Fruit fly (Drosophila melanogaster) whole organism, embryonic: Measurements from ENCODE around the gene CG16853.

Source experiments
- Antp ChIP-seq: fragments of 200-800 bp; sonication (Bioruptor generic); optimal IDR thresholded peaks from 3 replicates; lab custom pipeline; 2016; ENCODE audit warnings: missing biosample characterization, missing genetic modification characterization
- Asciz ChIP-seq: fragments of 200-800 bp; sonication (Bioruptor generic); optimal IDR thresholded peaks from 2 replicates; lab custom pipeline; 2017; ENCODE audit warnings: missing biosample characterization, mild to moderate bottlenecking, missing genetic modification characterization, missing genetic modification reagents
- Atf-2 ChIP-seq: fragments of 200-800 bp; sonication (Bioruptor generic); optimal IDR thresholded peaks from 2 replicates; lab custom pipeline; 2016; ENCODE audit warnings: missing biosample characterization, missing genetic modification characterization
- Awh ChIP-seq: fragments of 200-800 bp; sonication (Bioruptor generic); IDR thresholded peaks from 2 replicates; pipeline ENCODE4, ENCODE4 v1.3.6; 2022; ENCODE audit warnings: missing biosample characterization, missing genetic modification characterization
- Bgb ChIP-seq: fragments of 200-800 bp; sonication (Bioruptor generic); IDR thresholded peaks from 2 replicates; pipeline ENCODE4 v1.3.6; 2022; ENCODE audit warnings: missing biosample characterization, missing genetic modification characterization; ENCODE audit not compliant: partially characterized antibody
- CG10321 ChIP-seq: fragments of 200-800 bp; sonication (Bioruptor generic); IDR thresholded peaks from 2 replicates; pipeline ENCODE4 v1.3.6; 2022; ENCODE audit warnings: missing biosample characterization, missing genetic modification characterization
- CG10959 ChIP-seq: fragments of 200-800 bp; sonication (Bioruptor generic); IDR thresholded peaks from 2 replicates; pipeline ENCODE4 v1.3.6; 2022; ENCODE audit warnings: missing biosample characterization, missing genetic modification characterization
- CG12104 ChIP-seq: fragments of 200-800 bp; sonication (Bioruptor generic); optimal IDR thresholded peaks from 3 replicates; lab custom pipeline; 2016; ENCODE audit warnings: missing biosample characterization, missing genetic modification characterization
- CG12236 ChIP-seq: fragments of 200-800 bp; sonication (Bioruptor generic); optimal IDR thresholded peaks from 2 replicates; lab custom pipeline; 2016; ENCODE audit warnings: missing biosample characterization, missing genetic modification characterization
- CG12299 ChIP-seq: fragments of 200-800 bp; sonication (Bioruptor generic); optimal IDR thresholded peaks from 2 replicates; lab custom pipeline; 2018; ENCODE audit warnings: missing biosample characterization, mild to moderate bottlenecking, missing genetic modification characterization
- CG15601 ChIP-seq: fragments of 200-800 bp; sonication (Bioruptor generic); optimal IDR thresholded peaks from 3 replicates; lab custom pipeline; 2019; ENCODE audit warnings: missing biosample characterization, mild to moderate bottlenecking, missing genetic modification characterization, moderate library complexity
- CG17359 ChIP-seq: fragments of 200-800 bp; sonication (Bioruptor generic); optimal IDR thresholded peaks from 3 replicates; lab custom pipeline; 2018; ENCODE audit warnings: missing biosample characterization, mild to moderate bottlenecking, missing genetic modification characterization, moderate library complexity
- CG1792 ChIP-seq: fragments of 200-800 bp; sonication (Bioruptor generic); optimal IDR thresholded peaks from 2 replicates; lab custom pipeline; 2016; ENCODE audit warnings: missing biosample characterization, missing genetic modification characterization
- CG2129 ChIP-seq: fragments of 200-800 bp; sonication (Bioruptor generic); IDR thresholded peaks from 2 replicates; pipeline ENCODE4 v1.3.6; 2022; ENCODE audit warnings: missing biosample characterization, missing genetic modification characterization; ENCODE audit not compliant: partially characterized antibody
- CG2712 ChIP-seq: fragments of 200-800 bp; optimal IDR thresholded peaks from 3 replicates; lab custom pipeline; 2019; ENCODE audit warnings: missing biosample characterization, mild to moderate bottlenecking, missing genetic modification characterization, moderate library complexity
- CG31388 ChIP-seq: fragments of 200-800 bp; sonication (Bioruptor generic); optimal IDR thresholded peaks from 2 replicates; lab custom pipeline; 2016; ENCODE audit warnings: missing biosample characterization, missing genetic modification characterization
- CG32772 ChIP-seq: fragments of 200-800 bp; sonication (Bioruptor generic); IDR thresholded peaks from 2 replicates; pipeline ENCODE4 v1.3.6; 2022; ENCODE audit warnings: missing biosample characterization, missing genetic modification characterization
- CG33213 ChIP-seq: fragments of 200-800 bp; sonication (Bioruptor generic); optimal IDR thresholded peaks from 3 replicates; lab custom pipeline; 2016; ENCODE audit warnings: missing biosample characterization, missing genetic modification characterization
- CG33557 ChIP-seq: fragments of 200-800 bp; sonication (Bioruptor generic); optimal IDR thresholded peaks from 2 replicates; lab custom pipeline; 2019; ENCODE audit warnings: missing biosample characterization, mild to moderate bottlenecking, missing genetic modification characterization, moderate library complexity
- CG34422 ChIP-seq: fragments of 200-800 bp; sonication (Bioruptor generic); IDR thresholded peaks from 3 replicates; pipeline ENCODE4 v1.3.6; 2022; ENCODE audit warnings: missing biosample characterization, missing genetic modification characterization
- CG4404 ChIP-seq: fragments of 200-800 bp; sonication (Bioruptor generic); IDR thresholded peaks from 2 replicates; pipeline ENCODE4 v1.3.6; 2022; ENCODE audit warnings: missing biosample characterization, missing genetic modification characterization
- CG4617 ChIP-seq: fragments of 200-800 bp; sonication (Bioruptor generic); optimal IDR thresholded peaks from 3 replicates; lab custom pipeline; 2016; ENCODE audit warnings: missing biosample characterization, missing genetic modification characterization, borderline replicate concordance
- CG6689 ChIP-seq: fragments of 200-800 bp; sonication (Bioruptor generic); IDR thresholded peaks from 2 replicates; pipeline ENCODE4 v1.3.6; 2022; ENCODE audit warnings: missing biosample characterization, missing genetic modification characterization
- CG6765 ChIP-seq: fragments of 200-800 bp; sonication (Bioruptor generic); optimal IDR thresholded peaks from 3 replicates; lab custom pipeline; 2017; ENCODE audit warnings: missing biosample characterization, mild to moderate bottlenecking, missing genetic modification characterization
- CG6791 ChIP-seq: fragments of 200-800 bp; sonication (Bioruptor generic); IDR thresholded peaks from 3 replicates; pipeline ENCODE4 v1.3.6; 2022; ENCODE audit warnings: missing biosample characterization, missing genetic modification characterization; ENCODE audit not compliant: partially characterized antibody
- CG8388 ChIP-seq: fragments of 200-800 bp; sonication (Bioruptor generic); optimal IDR thresholded peaks from 2 replicates; lab custom pipeline; 2019; ENCODE audit warnings: missing biosample characterization, mild to moderate bottlenecking, missing genetic modification characterization, moderate library complexity
- CG9932 ChIP-seq: fragments of 200-800 bp; sonication (Bioruptor generic); IDR thresholded peaks from 2 replicates; pipeline ENCODE4 v1.3.6; 2022; ENCODE audit warnings: missing biosample characterization, missing genetic modification characterization
- CHES-1-like ChIP-seq: fragments of 200-800 bp; sonication (Bioruptor generic); optimal IDR thresholded peaks from 2 replicates; lab custom pipeline; 2016; ENCODE audit warnings: missing biosample characterization, missing genetic modification characterization
- Deaf1 ChIP-seq: fragments of 200-800 bp; optimal IDR thresholded peaks from 3 replicates; lab custom pipeline; 2019; ENCODE audit warnings: missing biosample characterization, mild to moderate bottlenecking, missing genetic modification characterization, moderate library complexity
- Dip3 ChIP-seq: fragments of 200-800 bp; sonication (Bioruptor generic); optimal IDR thresholded peaks from 3 replicates; lab custom pipeline; 2016; ENCODE audit warnings: missing biosample characterization, missing genetic modification characterization
- Ets97D ChIP-seq: fragments of 200-800 bp; sonication (Bioruptor generic); optimal IDR thresholded peaks from 3 replicates; lab custom pipeline; 2016; ENCODE audit warnings: missing biosample characterization, missing genetic modification characterization
- Fer2 ChIP-seq: fragments of 200-800 bp; sonication (Bioruptor generic); optimal IDR thresholded peaks from 2 replicates; lab custom pipeline; 2018; ENCODE audit warnings: missing biosample characterization, mild to moderate bottlenecking, missing genetic modification characterization, moderate library complexity
- Meics ChIP-seq: fragments of 200-800 bp; sonication (Bioruptor generic); optimal IDR thresholded peaks from 2 replicates; lab custom pipeline; 2017; ENCODE audit warnings: missing biosample characterization, mild to moderate bottlenecking, missing genetic modification characterization
- Mrtf ChIP-seq: fragments of 200-800 bp; sonication (Bioruptor generic); IDR thresholded peaks from 3 replicates; pipeline ENCODE4 v1.3.6; 2022; ENCODE audit warnings: missing biosample characterization, missing genetic modification characterization
- Rx ChIP-seq: fragments of 200-800 bp; sonication (Bioruptor generic); IDR thresholded peaks from 2 replicates; pipeline ENCODE4 v1.3.6; 2022; ENCODE audit warnings: missing biosample characterization, missing genetic modification characterization
- Sry-δ ChIP-seq: fragments of 200-800 bp; sonication (Bioruptor generic); optimal IDR thresholded peaks from 2 replicates; lab custom pipeline; 2016; ENCODE audit warnings: missing biosample characterization, missing genetic modification characterization
- TFAM ChIP-seq: fragments of 200-800 bp; sonication (Bioruptor generic); optimal IDR thresholded peaks from 2 replicates; lab custom pipeline; 2017; ENCODE audit warnings: missing biosample characterization, missing genetic modification characterization, inconsistent platforms
- cato ChIP-seq: fragments of 200-800 bp; sonication (Bioruptor generic); optimal IDR thresholded peaks from 2 replicates; lab custom pipeline; 2016; ENCODE audit warnings: missing biosample characterization, missing genetic modification characterization, borderline replicate concordance
- cwo ChIP-seq: fragments of 200-800 bp; sonication (Bioruptor generic); optimal IDR thresholded peaks from 3 replicates; lab custom pipeline; 2017; ENCODE audit warnings: missing biosample characterization, missing genetic modification characterization, mild to moderate bottlenecking, moderate library complexity, missing genetic modification reagents
- dimm ChIP-seq: fragments of 200-800 bp; sonication (Bioruptor generic); IDR thresholded peaks from 2 replicates; pipeline ENCODE4 v1.3.6; 2022; ENCODE audit warnings: missing biosample characterization, missing genetic modification characterization
- dmrt11E ChIP-seq: fragments of 200-800 bp; sonication (Bioruptor generic); optimal IDR thresholded peaks from 3 replicates; lab custom pipeline; 2018; ENCODE audit warnings: missing biosample characterization, mild to moderate bottlenecking, missing genetic modification characterization, moderate library complexity
- gem ChIP-seq: fragments of 200-800 bp; sonication (Bioruptor generic); optimal IDR thresholded peaks from 2 replicates; lab custom pipeline; 2019; ENCODE audit warnings: missing biosample characterization, mild to moderate bottlenecking, missing genetic modification characterization, moderate library complexity
- kah ChIP-seq: fragments of 200-800 bp; sonication (Bioruptor generic); optimal IDR thresholded peaks from 2 replicates; lab custom pipeline; 2018; ENCODE audit warnings: missing biosample characterization, mild to moderate bottlenecking, missing genetic modification characterization
- lmd ChIP-seq: fragments of 200-800 bp; sonication (Bioruptor generic); IDR thresholded peaks from 2 replicates; pipeline ENCODE4 v1.3.6; 2022; ENCODE audit warnings: missing biosample characterization, missing genetic modification characterization
- pnt ChIP-seq: fragments of 200-800 bp; sonication (Bioruptor generic); optimal IDR thresholded peaks from 3 replicates; lab custom pipeline; 2016; ENCODE audit warnings: missing biosample characterization, missing genetic modification characterization
- tx ChIP-seq: fragments of 200-800 bp; sonication (Bioruptor generic); optimal IDR thresholded peaks from 2 replicates; lab custom pipeline; 2016; ENCODE audit warnings: missing biosample characterization, missing genetic modification characterization
- unpg ChIP-seq: fragments of 200-800 bp; sonication (Bioruptor generic); optimal IDR thresholded peaks from 3 replicates; lab custom pipeline; 2018; ENCODE audit warnings: missing biosample characterization, mild to moderate bottlenecking, missing genetic modification characterization, moderate library complexity
- wdn ChIP-seq: fragments of 200-800 bp; sonication (Bioruptor generic); IDR thresholded peaks from 2 replicates; pipeline ENCODE4 v1.3.6; 2022; ENCODE audit warnings: missing biosample characterization, missing genetic modification characterization

The CG16853 gene

dm6 chr2L:13513331-13514261 lies 28.5 kb upstream of the CG16853 start (continued):
- TF ChIP-seq lmd (GFP tag; lab: Robert Waterston, UW) = peak; percentile 69
- TF ChIP-seq Antp (GFP tag; lab: Kevin White, UChicago) = peak; percentile 85
- TF ChIP-seq CG17359 (tag; lab: Kevin White, UChicago) = peak; percentile 44
- TF ChIP-seq CG12104 = peak; percentile 29
- no peak for TF ChIP-seq CG12299 (tag; lab: Kevin White, UChicago)
- peak; percentile 2 for TF ChIP-seq CG12236
- peak; percentile 20 for TF ChIP-seq cato (GFP tag; lab: Kevin White, UChicago)
- TF ChIP-seq CG6791 = no peak
- peak; percentile 76 for TF ChIP-seq CG6689 (GFP tag; lab: Robert Waterston, UW)
- TF ChIP-seq cwo (GFP tag; lab: Kevin White, UChicago) = peak; percentile 41
- peak; percentile 10 for TF ChIP-seq TFAM (GFP tag; lab: Kevin White, UChicago)
- peak; percentile 71; the same call in 2 of the 3 replicates for TF ChIP-seq Mrtf (GFP tag; lab: Robert Waterston, UW)
- TF ChIP-seq Fer2 (tag; lab: Kevin White, UChicago) = peak; percentile 9
- TF ChIP-seq CG31388 = no peak
- peak; percentile 61 for TF ChIP-seq tx (GFP tag; lab: Kevin White, UChicago)
- TF ChIP-seq CG8388 (GFP tag; lab: Kevin White, UChicago) = peak; percentile 54
- TF ChIP-seq CG9932 (GFP tag; lab: Robert Waterston, UW) = peak; percentile 85
- TF ChIP-seq CG1792 (GFP tag; lab: Kevin White, UChicago) = peak; percentile 3
- TF ChIP-seq Awh (GFP tag; lab: Robert Waterston, UW) = 0 out of 2 replicates have a peak, but pooled peaks have one; percentile 38
- TF ChIP-seq CG10959 (GFP tag; lab: Robert Waterston, UW) = 0 out of 2 replicates have a peak, but pooled peaks have one; percentile 20
- TF ChIP-seq CG4617 (GFP tag; lab: Kevin White, UChicago) = no peak
- no peak for TF ChIP-seq CG10321 (GFP tag; lab: Robert Waterston, UW)
- TF ChIP-seq CG2712 = peak; percentile 63
- peak; percentile 56 for TF ChIP-seq Asciz (GFP tag; lab: Kevin White, UChicago)
- TF ChIP-seq Ets97D = peak; percentile 10
- peak; percentile 14 for TF ChIP-seq CG33557 (GFP tag; lab: Kevin White, UChicago)
- peak; percentile 34 for TF ChIP-seq CG6765 (GFP tag; lab: Kevin White, UChicago)
- peak; percentile 59; the same call in 1 of the 2 replicates for TF ChIP-seq wdn
- TF ChIP-seq CG2129 = no peak
- peak; percentile 74 for TF ChIP-seq Deaf1 (tag; lab: Kevin White, UChicago)
- TF ChIP-seq Atf-2 (GFP tag; lab: Kevin White, UChicago) = peak; percentile 70
- no peak for TF ChIP-seq dimm (GFP tag; lab: Robert Waterston, UW)
- peak; percentile 31 for TF ChIP-seq dmrt11E
- TF ChIP-seq Sry-δ = peak; percentile 22
- TF ChIP-seq CG33213 (GFP tag; lab: Kevin White, UChicago) = peak; percentile 62
- TF ChIP-seq Dip3 = no peak
- TF ChIP-seq Meics = peak; percentile 58
- TF ChIP-seq CHES-1-like (GFP tag; lab: Kevin White, UChicago) = peak; percentile 56
- peak; percentile 27; the same call in 1 of the 2 replicates for TF ChIP-seq CG4404 (GFP tag; lab: Robert Waterston, UW)
- TF ChIP-seq CG15601 = no peak
- TF ChIP-seq CG34422 (GFP tag; lab: Robert Waterston, UW) = peak; percentile 61; the same call in 2 of the 3 replicates
- TF ChIP-seq kah = peak; percentile 23
- peak; percentile 59 for TF ChIP-seq unpg (GFP tag; lab: Kevin White, UChicago)
- peak; percentile 58 for TF ChIP-seq pnt (GFP tag; lab: Kevin White, UChicago)
- peak; percentile 55 for TF ChIP-seq Rx (GFP tag; lab: Robert Waterston, UW)
- no peak for TF ChIP-seq Bgb (GFP tag; lab: Robert Waterston, UW)
- TF ChIP-seq CG32772 (GFP tag; lab: Robert Waterston, UW) = no peak; the same call in 1 of the 2 replicates
- TF ChIP-seq gem (tag; lab: Kevin White, UChicago) = peak; percentile 69
